Worm (Caenorhabditis elegans) whole organism, early embryonic: ENCODE data around the gene F35H10.10.

ENCODE experiments used
- B0310.2 ChIP-seq: sonication (generic microtip); optimal IDR thresholded peaks from 2 replicates; lab custom pipeline; 2016; ENCODE audit warnings: mild to moderate bottlenecking, missing genetic modification characterization, missing compliant biosample characterization
- F13C5.2 ChIP-seq: sonication (generic microtip); optimal IDR thresholded peaks from 2 replicates; lab custom pipeline; 2017; ENCODE audit warnings: mild to moderate bottlenecking, missing genetic modification characterization, inconsistent platforms, missing compliant biosample characterization
- aly-1 ChIP-seq: sonication (generic microtip); optimal IDR thresholded peaks from 2 replicates; lab custom pipeline; 2016; ENCODE audit warnings: missing genetic modification characterization, missing compliant biosample characterization
- ama-1 ChIP-seq: fragments of 150-350 bp; optimal IDR thresholded peaks from 2 replicates; lab custom pipeline; 2014
- ceh-13 ChIP-seq: fragments of 200-800 bp; sonication (Bioruptor generic); optimal IDR thresholded peaks from 2 replicates; lab custom pipeline; 2018; ENCODE audit warnings: mild to moderate bottlenecking, missing genetic modification characterization, missing compliant biosample characterization
- ets-7 ChIP-seq: sonication (generic microtip); optimal IDR thresholded peaks from 2 replicates; lab custom pipeline; 2016; ENCODE audit warnings: missing genotype, missing genetic modification characterization, missing compliant biosample characterization
- flt-1 ChIP-seq: fragments of 200-800 bp; sonication (Bioruptor generic); IDR thresholded peaks from 2 replicates; pipeline ENCODE4 v1.3.6; 2022; ENCODE audit warnings: missing genetic modification characterization, missing compliant biosample characterization
- hmbx-1 ChIP-seq: sonication (generic microtip); optimal IDR thresholded peaks from 2 replicates; lab custom pipeline; 2016; ENCODE audit warnings: mild to moderate bottlenecking, missing genetic modification characterization, missing compliant biosample characterization
- hmg-4 ChIP-seq: fragments of 200-800 bp; sonication (Bioruptor generic); optimal IDR thresholded peaks from 2 replicates; lab custom pipeline; 2018; ENCODE audit warnings: mild to moderate bottlenecking, missing genetic modification characterization, missing compliant biosample characterization
- hnd-1 ChIP-seq: sonication (generic microtip); optimal IDR thresholded peaks from 2 replicates; lab custom pipeline; 2016; ENCODE audit warnings: missing genetic modification characterization, missing compliant biosample characterization
- pes-1 ChIP-seq: fragments of 200-800 bp; sonication (Bioruptor generic); IDR thresholded peaks from 2 replicates; pipeline ENCODE4 v1.3.6; 2022; ENCODE audit warnings: missing genetic modification reagents, missing genetic modification characterization, missing compliant biosample characterization
- scrt-1 ChIP-seq: fragments of 200-800 bp; sonication (Bioruptor generic); IDR thresholded peaks from 2 replicates; pipeline ENCODE4 v1.3.6; 2022; ENCODE audit warnings: missing genetic modification characterization, missing compliant biosample characterization
- tbx-11 ChIP-seq: fragments of 200-800 bp; sonication (Bioruptor generic); IDR thresholded peaks from 2 replicates; pipeline ENCODE4 v1.3.6; 2022; ENCODE audit warnings: missing genetic modification characterization, missing compliant biosample characterization
- tra-4 ChIP-seq: sonication (generic microtip); optimal IDR thresholded peaks from 2 replicates; lab custom pipeline; 2017; ENCODE audit warnings: missing genetic modification characterization, missing compliant biosample characterization

- TF ChIP-seq hnd-1 (tag; lab: Kevin White, UChicago) (no peak), scrt-1 (GFP tag; lab: Robert Waterston, UW) (no peak), ama-1 (lab: Kevin White, UChicago) (no peak), F13C5.2 (tag; lab: Kevin White, UChicago) (no peak), tra-4 (tag; lab: Kevin White, UChicago) (no peak), flt-1 (GFP tag; lab: Robert Waterston, UW) (no peak), B0310.2 (tag; lab: Kevin White, UChicago) (no peak), pes-1 (no peak), hmbx-1 (tag; lab: Kevin White, UChicago) (no peak), ceh-13 (GFP tag; lab: Kevin White, UChicago) (no peak), ets-7 (tag; lab: Kevin White, UChicago) (no peak), tbx-11 (GFP tag; lab: Robert Waterston, UW) (no peak), aly-1 (tag; lab: Kevin White, UChicago) (no peak), hmg-4 (no peak)
These were observed 16.2 kb upstream of the F35H10.10 start, which contains the start of gene F35H10.2 for ce11 chrIV:8328913-8329312.
